Worm (Caenorhabditis elegans): ENCODE results near the gene abl-1.

DNA sequence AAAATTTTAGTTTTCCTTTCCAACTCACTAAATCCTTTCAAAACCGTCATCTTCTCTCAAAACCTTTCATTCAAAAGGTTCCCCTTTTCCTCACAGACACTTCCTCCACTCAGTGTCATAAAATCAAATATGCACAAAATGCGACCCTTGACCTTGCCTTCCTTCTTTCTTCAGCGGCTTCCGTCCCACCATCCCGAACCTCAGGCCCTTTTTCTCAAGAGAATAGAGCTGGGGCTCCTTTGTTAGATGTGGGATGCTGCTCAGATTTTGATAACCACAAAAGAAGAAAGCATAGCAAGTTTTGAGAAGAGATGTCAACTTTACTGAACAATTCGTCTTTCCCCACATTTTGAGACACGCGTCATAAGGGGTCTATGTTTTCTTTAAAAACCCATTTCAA is 33.2 kb downstream of the abl-1 start:
- TF ChIP-seq lin-11 (tag; optimal IDR thresholded peaks at IDR 0.05) (no peak), skn-1 (tag; optimal IDR thresholded peaks at IDR 0.05) (no peak), aly-2 (tag; optimal IDR thresholded peaks at IDR 0.05) (no peak), unc-39 (tag; optimal IDR thresholded peaks at IDR 0.05) (no peak), nhr-237 (tag; optimal IDR thresholded peaks at IDR 0.05) (no peak), ama-1 (optimal IDR thresholded peaks at IDR 0.05) (no peak), sem-4 (tag; optimal IDR thresholded peaks at IDR 0.05) (no peak), nhr-10 (tag; optimal IDR thresholded peaks at IDR 0.05) (no peak), blmp-1 (tag; optimal IDR thresholded peaks at IDR 0.05; ENCODE audit: insufficient read depth) (no peak), lin-13 (GFP tag; optimal IDR thresholded peaks at IDR 0.05) (no peak), elt-1 (tag; optimal IDR thresholded peaks at IDR 0.05) (no peak), sma-3 (GFP tag; optimal IDR thresholded peaks at IDR 0.05) (no peak)
